Fruit fly (Drosophila melanogaster) whole organism, wandering third instar larva: Measurements from ENCODE around the gene Prestin.

ENCODE experiments used
- Abd-B ChIP-seq: fragments of >200 bp; optimal IDR thresholded peaks from 2 replicates; lab custom pipeline; 2017; ENCODE audit warnings: missing biosample characterization, missing genetic modification characterization
- CG32264 ChIP-seq: fragments of 200-800 bp; sonication (Bioruptor generic); optimal IDR thresholded peaks from 2 replicates; lab custom pipeline; 2016; ENCODE audit warnings: missing biosample characterization, missing genetic modification characterization
- CG9705 ChIP-seq: fragments of 200-800 bp; sonication (Bioruptor generic); optimal IDR thresholded peaks from 2 replicates; lab custom pipeline; 2018; ENCODE audit warnings: missing biosample characterization, mild to moderate bottlenecking, missing genetic modification characterization
- CrebA ChIP-seq: fragments of 200-800 bp; sonication (Bioruptor generic); optimal IDR thresholded peaks from 2 replicates; lab custom pipeline; 2016; ENCODE audit warnings: missing biosample characterization, mild to moderate bottlenecking, missing genetic modification characterization, borderline replicate concordance
- Dfd ChIP-seq: fragments of >200 bp; optimal IDR thresholded peaks from 2 replicates; lab custom pipeline; 2017; ENCODE audit warnings: missing biosample characterization, missing genetic modification characterization
- Dif ChIP-seq: fragments of 200-275, 200-300 bp; sonication (Bioruptor generic); optimal IDR thresholded peaks from 2 replicates; lab custom pipeline; 2018; ENCODE audit warnings: missing biosample characterization, missing genetic modification characterization; ENCODE audit not compliant: partially characterized antibody
- GATAd ChIP-seq: sonication (Bioruptor generic); optimal IDR thresholded peaks from 2 replicates; lab custom pipeline; 2016; ENCODE audit warnings: missing biosample characterization, missing genetic modification characterization
- HLH106 ChIP-seq: fragments of 200-800 bp; optimal IDR thresholded peaks from 3 replicates; lab custom pipeline; 2019; ENCODE audit warnings: missing biosample characterization, mild to moderate bottlenecking, missing genetic modification characterization, moderate library complexity
- Hnf4 ChIP-seq: fragments of 200-800 bp; sonication (Bioruptor generic); optimal IDR thresholded peaks from 2 replicates; lab custom pipeline; 2016; ENCODE audit warnings: missing biosample characterization, mild to moderate bottlenecking, missing genetic modification characterization
- Hr78 ChIP-seq: fragments of >200 bp; optimal IDR thresholded peaks from 2 replicates; lab custom pipeline; 2017; ENCODE audit warnings: missing biosample characterization, missing genetic modification characterization
- Hr83 ChIP-seq: fragments of 200-300 bp; sonication (Bioruptor generic); optimal IDR thresholded peaks from 2 replicates; lab custom pipeline; 2016; ENCODE audit warnings: missing biosample characterization, mild to moderate bottlenecking, missing genetic modification characterization, moderate library complexity; ENCODE audit not compliant: poor library complexity, severe bottlenecking
- Jra ChIP-seq: sonication (Bioruptor generic); optimal IDR thresholded peaks from 2 replicates; lab custom pipeline; 2016; ENCODE audit warnings: missing biosample characterization, missing genetic modification characterization
- Mio ChIP-seq: sonication (Bioruptor generic); optimal IDR thresholded peaks from 2 replicates; lab custom pipeline; 2016; ENCODE audit warnings: missing biosample characterization, missing genetic modification characterization
- Myc ChIP-seq: fragments of >200 bp; optimal IDR thresholded peaks from 2 replicates; lab custom pipeline; 2017
- N ChIP-seq: fragments of >200 bp; optimal IDR thresholded peaks from 2 replicates; lab custom pipeline; 2018; ENCODE audit warnings: missing biosample characterization, missing external identifiers, missing genetic modification characterization
- OdsH ChIP-seq: fragments of 200-800 bp; sonication (Bioruptor generic); optimal IDR thresholded peaks from 2 replicates; lab custom pipeline; 2016; ENCODE audit warnings: missing biosample characterization, mild to moderate bottlenecking, missing genetic modification characterization
- Rel ChIP-seq, 2 experiments: fragments of 200-800 bp; sonication (Bioruptor generic) in 1 of 2; optimal IDR thresholded peaks; 2 replicates in 1 of 2; 3 replicates in 1 of 2; lab custom pipeline; 2016 to 2019; ENCODE audit warnings: mild to moderate bottlenecking in 2 of 2, missing biosample characterization in 2 of 2, missing genetic modification characterization in 2 of 2, moderate library complexity in 1 of 2
- Sp1 ChIP-seq: fragments of 200-800 bp; sonication (Bioruptor generic); optimal IDR thresholded peaks from 3 replicates; lab custom pipeline; 2019; ENCODE audit warnings: missing biosample characterization, mild to moderate bottlenecking, missing genetic modification characterization, moderate library complexity
- Vsx2 ChIP-seq: fragments of 200-300, 225-300 bp; sonication (Bioruptor generic); optimal IDR thresholded peaks from 2 replicates; lab custom pipeline; 2018; ENCODE audit warnings: missing biosample characterization, missing genetic modification characterization; ENCODE audit not compliant: partially characterized antibody
- br ChIP-seq: fragments of 200-800 bp; sonication (Bioruptor generic); optimal IDR thresholded peaks from 2 replicates; lab custom pipeline; 2016; ENCODE audit warnings: missing biosample characterization, missing genetic modification characterization
- brk ChIP-seq: fragments of 200-800 bp; sonication (Bioruptor generic); optimal IDR thresholded peaks from 2 replicates; lab custom pipeline; 2016; ENCODE audit warnings: missing biosample characterization, mild to moderate bottlenecking, missing genetic modification characterization
- dl ChIP-seq, 2 experiments: fragments of 175-275, 200-275 bp in 1 of 2; fragments of 200-275 bp in 1 of 2; sonication (Bioruptor generic); optimal IDR thresholded peaks; lab custom pipeline; 2018; ENCODE audit warnings: mild to moderate bottlenecking in 2 of 2, missing biosample characterization in 2 of 2, missing genetic modification characterization in 2 of 2, moderate library complexity in 2 of 2; ENCODE audit not compliant: partially characterized antibody in 2 of 2, insufficient read depth in 1 of 2
- dmrt93B ChIP-seq: fragments of 200-800 bp; sonication (Bioruptor generic); optimal IDR thresholded peaks from 2 replicates; lab custom pipeline; 2018; ENCODE audit warnings: missing biosample characterization, mild to moderate bottlenecking, missing genetic modification characterization
- dsf ChIP-seq: sonication (Bioruptor generic); optimal IDR thresholded peaks from 2 replicates; lab custom pipeline; 2016; ENCODE audit warnings: missing biosample characterization, missing genetic modification characterization, borderline replicate concordance
- ey ChIP-seq: fragments of 200-800 bp; sonication (Bioruptor generic); optimal IDR thresholded peaks from 2 replicates; lab custom pipeline; 2016; ENCODE audit warnings: missing biosample characterization, missing genetic modification characterization
- foxo ChIP-seq, 2 experiments: fragments of 200-800 bp; sonication (Bioruptor generic); optimal IDR thresholded peaks; 2 replicates in 1 of 2; 3 replicates in 1 of 2; lab custom pipeline; 2016 to 2017; ENCODE audit warnings: missing biosample characterization in 2 of 2, missing genetic modification characterization in 2 of 2
- fru ChIP-seq: fragments of 200-800 bp; sonication (Bioruptor generic); optimal IDR thresholded peaks from 3 replicates; lab custom pipeline; 2016; ENCODE audit warnings: missing biosample characterization, mild to moderate bottlenecking, missing genetic modification characterization
- h ChIP-seq: fragments of 200-800 bp; sonication (Bioruptor generic); optimal IDR thresholded peaks from 3 replicates; lab custom pipeline; 2016; ENCODE audit warnings: missing biosample characterization, mild to moderate bottlenecking, missing genetic modification characterization
- jim ChIP-seq: fragments of 175-275, 200-325 bp; sonication (Bioruptor generic); optimal IDR thresholded peaks from 2 replicates; lab custom pipeline; 2016; ENCODE audit warnings: missing biosample characterization, mild to moderate bottlenecking, missing genetic modification characterization
- lola ChIP-seq: fragments of >200 bp; optimal IDR thresholded peaks from 2 replicates; lab custom pipeline; 2017; ENCODE audit warnings: missing biosample characterization, missing genetic modification characterization
- pan ChIP-seq: fragments of >200 bp; optimal IDR thresholded peaks from 2 replicates; lab custom pipeline; 2017
- psq ChIP-seq: fragments of 200-800 bp; sonication (Bioruptor generic); optimal IDR thresholded peaks from 3 replicates; lab custom pipeline; 2017; ENCODE audit warnings: missing biosample characterization, mild to moderate bottlenecking, missing genetic modification characterization, moderate library complexity
- rgr ChIP-seq: fragments of 200-800 bp; sonication (Bioruptor generic); optimal IDR thresholded peaks from 3 replicates; lab custom pipeline; 2016; ENCODE audit warnings: missing biosample characterization, mild to moderate bottlenecking, missing genetic modification characterization
- sage ChIP-seq: fragments of 200-800 bp; sonication (Bioruptor generic); optimal IDR thresholded peaks from 2 replicates; lab custom pipeline; 2016; ENCODE audit warnings: missing biosample characterization, mild to moderate bottlenecking, missing genetic modification characterization
- sv ChIP-seq: fragments of 200-800 bp; sonication (Bioruptor generic); optimal IDR thresholded peaks from 3 replicates; lab custom pipeline; 2016; ENCODE audit warnings: missing biosample characterization, missing genetic modification characterization
- tai ChIP-seq: sonication (Bioruptor generic); optimal IDR thresholded peaks from 2 replicates; lab custom pipeline; 2016; ENCODE audit warnings: missing biosample characterization, missing genetic modification characterization
- usp ChIP-seq: fragments of >200 bp; optimal IDR thresholded peaks from 2 replicates; lab custom pipeline; 2017; ENCODE audit warnings: missing biosample characterization, missing genetic modification characterization
- woc ChIP-seq: sonication (Bioruptor generic); optimal IDR thresholded peaks from 2 replicates; lab custom pipeline; 2016; ENCODE audit warnings: missing biosample characterization, mild to moderate bottlenecking, missing genetic modification characterization

Gene Prestin

dm6 chr3L:17925180-17925753 is 17.7 kb upstream of the Prestin start:
- TF ChIP-seq Hnf4 (GFP tag; lab: Kevin White, UChicago) (peak; percentile 7), br (no peak), tai (GFP tag; lab: Kevin White, UChicago) (peak; percentile 38), pan (lab: Kevin White, UChicago) (no peak), Abd-B (GFP tag; lab: Kevin White, UChicago) (no peak), OdsH (GFP tag; lab: Kevin White, UChicago) (peak; percentile 1), Hr83 (no peak), usp (no peak), psq (GFP tag; lab: Kevin White, UChicago) (no peak), brk (no peak), dsf (GFP tag; lab: Kevin White, UChicago) (no peak), lola (GFP tag; lab: Kevin White, UChicago) (no peak), sv (GFP tag; lab: Kevin White, UChicago) (no peak), ey (GFP tag; lab: Kevin White, UChicago) (peak; percentile 12), N (GFP tag; lab: Kevin White, UChicago) (no peak), jim (GFP tag; lab: Kevin White, UChicago) (no peak), Vsx2 (GFP tag; lab: Kevin White, UChicago) (no peak), Dfd (GFP tag; lab: Kevin White, UChicago) (no peak), GATAd (GFP tag; lab: Kevin White, UChicago) (no peak), dl (GFP tag; optimal IDR thresholded peaks at IDR 0.05; lab: Kevin White, UChicago; ENCODE audit: insufficient read depth in 1 of 2, partially characterized antibody in 2 of 2) (no peak), rgr (GFP tag; lab: Kevin White, UChicago) (no peak), woc (GFP tag; lab: Kevin White, UChicago) (no peak), Rel (GFP tag; optimal IDR thresholded peaks at IDR 0.05; lab: Kevin White, UChicago) (no peak), Rel (tag; optimal IDR thresholded peaks at IDR 0.05; lab: Kevin White, UChicago) (peak; percentile 73), h (GFP tag; lab: Kevin White, UChicago) (peak; percentile 43), sage (peak; percentile 15), foxo (GFP tag; optimal IDR thresholded peaks at IDR 0.05; lab: Kevin White, UChicago) (no peak), Sp1 (GFP tag; lab: Kevin White, UChicago) (peak; percentile 32), CG32264 (no peak), Myc (no peak), CrebA (GFP tag; lab: Kevin White, UChicago) (peak; percentile 74), CG9705 (GFP tag; lab: Kevin White, UChicago) (no peak), Mio (GFP tag; lab: Kevin White, UChicago) (no peak), Dif (GFP tag; lab: Kevin White, UChicago) (no peak), dmrt93B (GFP tag; lab: Kevin White, UChicago) (no peak), HLH106 (tag; lab: Kevin White, UChicago) (peak; percentile 32), Jra (GFP tag; lab: Kevin White, UChicago) (no peak), fru (peak; percentile 16), Hr78 (GFP tag; lab: Kevin White, UChicago) (no peak)

dm6 chr3L:17924005-17924755 is 16.6 kb upstream of the Prestin start:
- TF ChIP-seq dmrt93B (GFP tag; lab: Kevin White, UChicago) (no peak), sage (no peak), brk (no peak), usp (no peak), dl (GFP tag; optimal IDR thresholded peaks at IDR 0.05; lab: Kevin White, UChicago; ENCODE audit: insufficient read depth in 1 of 2, partially characterized antibody in 2 of 2) (no peak), Vsx2 (GFP tag; lab: Kevin White, UChicago) (no peak), Jra (GFP tag; lab: Kevin White, UChicago) (no peak), Dfd (GFP tag; lab: Kevin White, UChicago) (no peak), CG32264 (no peak), h (GFP tag; lab: Kevin White, UChicago) (no peak)
